Fruit fly (Drosophila melanogaster): ENCODE measurements around the gene CG8036.

CG8036 gene

dm6 chr3R:8722962-8723548 lies 55.4 kb downstream of the CG8036 start, which contains the start of gene nom:
TSS of gene nom (plus strand) at chr3R:8723174.
- no peak for TF ChIP-seq noc (tag; optimal IDR thresholded peaks at IDR 0.05)

All from whole organism, larva.